Worm (Caenorhabditis elegans): ENCODE measurements around the gene dpy-26.

- TF ChIP-seq zip-8 (tag; optimal IDR thresholded peaks at IDR 0.05) (no peak), flh-1 (GFP tag; optimal IDR thresholded peaks at IDR 0.05) (no peak), lsy-2 (tag; optimal IDR thresholded peaks at IDR 0.05) (no peak)
These were observed 21.6 kb downstream of the dpy-26 start for ce11 chrIV:12429504-12429903.
